Worm (Caenorhabditis elegans): Measurements from ENCODE around the gene clec-137.

clec-137 gene

DNA sequence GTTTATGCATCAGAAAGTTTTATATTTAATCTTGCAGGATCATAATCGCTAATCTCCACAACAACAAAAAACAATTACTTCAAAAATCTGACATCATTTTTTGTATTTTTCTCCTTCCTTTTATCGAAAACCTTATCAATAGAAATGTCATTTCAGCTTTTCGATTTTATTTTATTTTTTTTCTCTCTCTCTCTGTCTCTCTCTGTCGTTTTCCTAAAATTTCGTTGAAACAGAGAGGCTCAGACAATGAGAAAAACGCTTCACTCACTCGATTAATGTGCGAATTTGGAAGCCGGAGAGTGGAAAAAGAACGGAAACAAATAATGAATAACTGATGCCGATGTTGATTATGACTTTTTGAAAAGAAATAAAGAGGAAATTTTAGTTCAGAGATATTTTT lies 13.7 kb downstream of the clec-137 start:
- no peak for TF ChIP-seq nhr-12 (tag; optimal IDR thresholded peaks at IDR 0.05)
- TF ChIP-seq gmeb-1 (tag; optimal IDR thresholded peaks at IDR 0.05) = no peak
- no peak for TF ChIP-seq ztf-4 (tag; optimal IDR thresholded peaks at IDR 0.05)
- peak in 1 of 2 experiments; percentile 28 for TF ChIP-seq lsy-2 (tag; optimal IDR thresholded peaks at IDR 0.05)
- no peak for TF ChIP-seq ama-1 (optimal IDR thresholded peaks at IDR 0.05)
- no peak for TF ChIP-seq nhr-10 (tag; optimal IDR thresholded peaks at IDR 0.05)
- TF ChIP-seq elt-3 (tag; optimal IDR thresholded peaks at IDR 0.05) = no peak
- TF ChIP-seq lin-11 (tag; optimal IDR thresholded peaks at IDR 0.05) = no peak
- no peak for TF ChIP-seq egl-27 (tag; optimal IDR thresholded peaks at IDR 0.05)
- TF ChIP-seq unc-55 (GFP tag; optimal IDR thresholded peaks at IDR 0.05) = peak; percentile 52
- peak; percentile 92 for TF ChIP-seq fos-1 (tag; optimal IDR thresholded peaks at IDR 0.05)
- TF ChIP-seq skn-1 (tag; optimal IDR thresholded peaks at IDR 0.05) = peak; percentile 70
- no peak for TF ChIP-seq blmp-1 (tag; optimal IDR thresholded peaks at IDR 0.05; ENCODE audit: insufficient read depth)
- TF ChIP-seq elt-1 (tag; optimal IDR thresholded peaks at IDR 0.05) = no peak
- TF ChIP-seq aly-2 (tag; optimal IDR thresholded peaks at IDR 0.05) = no peak
- TF ChIP-seq mab-5 (tag; optimal IDR thresholded peaks at IDR 0.05) = no peak
- TF ChIP-seq lin-39 (tag; optimal IDR thresholded peaks at IDR 0.05) = no peak
- peak; percentile 33 for TF ChIP-seq C34F6.9 (tag; optimal IDR thresholded peaks at IDR 0.05)
- no peak for TF ChIP-seq sma-3 (GFP tag; optimal IDR thresholded peaks at IDR 0.05)
- peak; percentile 52 for TF ChIP-seq crh-2 (tag; optimal IDR thresholded peaks at IDR 0.05)
- TF ChIP-seq nhr-77 (tag; optimal IDR thresholded peaks at IDR 0.05) = no peak
- TF ChIP-seq dmd-4 (tag; optimal IDR thresholded peaks at IDR 0.05) = no peak

DNA sequence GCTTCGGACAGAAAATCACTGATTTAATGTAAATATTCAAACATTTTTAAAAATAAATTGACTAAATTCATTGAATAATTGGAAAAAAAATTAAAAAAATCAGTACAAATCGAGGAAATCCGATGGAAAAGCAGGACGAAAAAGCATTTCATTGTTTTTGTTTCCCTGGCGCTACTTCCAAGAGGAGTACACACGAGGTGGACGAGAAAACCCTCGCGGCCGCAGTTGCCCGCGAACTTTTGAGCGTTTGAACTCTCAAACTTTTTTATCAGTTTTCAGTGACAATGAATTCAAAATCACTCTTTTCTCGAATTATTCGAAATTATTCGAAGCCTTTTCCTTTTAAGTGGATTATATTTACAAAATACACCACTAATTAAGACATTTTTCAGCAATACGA lies 14.9 kb downstream of the clec-137 start, which contains the start of gene F35D11.4:
TSS of gene F35D11.4 (plus strand) at position 393 of the 400 bp plus-strand sequence.
- TF ChIP-seq alr-1 (tag; optimal IDR thresholded peaks at IDR 0.05) (no peak), nhr-25 (tag; optimal IDR thresholded peaks at IDR 0.05) (peak; percentile 72), ztf-1 (GFP tag; conservative IDR thresholded peaks at IDR 0.05) (no peak), nhr-237 (tag; optimal IDR thresholded peaks at IDR 0.05) (no peak), egl-27 (tag; optimal IDR thresholded peaks at IDR 0.05) (no peak), dmd-4 (tag; optimal IDR thresholded peaks at IDR 0.05) (no peak), sma-3 (GFP tag; optimal IDR thresholded peaks at IDR 0.05) (peak; percentile 87), ama-1 (optimal IDR thresholded peaks at IDR 0.05) (no peak), crh-2 (tag; optimal IDR thresholded peaks at IDR 0.05) (peak; percentile 68), ztf-11 (tag; optimal IDR thresholded peaks at IDR 0.05) (no peak), fos-1 (tag; optimal IDR thresholded peaks at IDR 0.05) (peak; percentile 72), lin-39 (tag; optimal IDR thresholded peaks at IDR 0.05) (no peak), gmeb-1 (tag; optimal IDR thresholded peaks at IDR 0.05) (peak; percentile 88), nhr-129 (tag; optimal IDR thresholded peaks at IDR 0.05) (peak; percentile 49), lin-13 (GFP tag; optimal IDR thresholded peaks at IDR 0.05) (peak; percentile 54), C34F6.9 (tag; optimal IDR thresholded peaks at IDR 0.05) (peak; percentile 72), elt-1 (tag; optimal IDR thresholded peaks at IDR 0.05) (no peak), nhr-23 (tag; optimal IDR thresholded peaks at IDR 0.05) (no peak), nhr-11 (tag; optimal IDR thresholded peaks at IDR 0.05) (no peak), nhr-12 (tag; optimal IDR thresholded peaks at IDR 0.05) (no peak), sma-9 (GFP tag; optimal IDR thresholded peaks at IDR 0.05) (peak; percentile 78), sma-9 (tag; optimal IDR thresholded peaks at IDR 0.05) (no peak), snpc-4 (tag; optimal IDR thresholded peaks at IDR 0.05) (peak; percentile 58), sem-4 (tag; optimal IDR thresholded peaks at IDR 0.05) (peak; percentile 57), R02D3.7 (tag; optimal IDR thresholded peaks at IDR 0.05) (no peak), mab-5 (tag; optimal IDR thresholded peaks at IDR 0.05) (peak; percentile 6), ceh-16 (tag; optimal IDR thresholded peaks at IDR 0.05) (no peak), elt-3 (tag; optimal IDR thresholded peaks at IDR 0.05) (no peak), nhr-10 (tag; optimal IDR thresholded peaks at IDR 0.05) (no peak), zag-1 (tag; optimal IDR thresholded peaks at IDR 0.05) (no peak), ztf-4 (tag; optimal IDR thresholded peaks at IDR 0.05) (no peak), lsy-2 (tag; optimal IDR thresholded peaks at IDR 0.05) (peak; percentile 42 to 81), ZK546.5 (tag; optimal IDR thresholded peaks at IDR 0.05) (no peak), mbf-1 (tag; optimal IDR thresholded peaks at IDR 0.05) (no peak), F13H6.1 (tag; optimal IDR thresholded peaks at IDR 0.05) (peak; percentile 76), blmp-1 (tag; optimal IDR thresholded peaks at IDR 0.05; ENCODE audit: insufficient read depth) (no peak), unc-39 (tag; optimal IDR thresholded peaks at IDR 0.05) (no peak), unc-55 (GFP tag; optimal IDR thresholded peaks at IDR 0.05) (peak; percentile 80), nhr-6 (tag; optimal IDR thresholded peaks at IDR 0.05) (no peak), peb-1 (tag; optimal IDR thresholded peaks at IDR 0.05) (no peak), nhr-77 (tag; optimal IDR thresholded peaks at IDR 0.05) (no peak), Y55F3AM.14 (GFP tag; optimal IDR thresholded peaks at IDR 0.05) (no peak), skn-1 (tag; optimal IDR thresholded peaks at IDR 0.05) (no peak), unc-62 (GFP tag; optimal IDR thresholded peaks at IDR 0.05) (no peak), nhr-21 (tag; optimal IDR thresholded peaks at IDR 0.05) (peak; percentile 47), mdl-1 (tag; optimal IDR thresholded peaks at IDR 0.05) (no peak), lin-11 (tag; optimal IDR thresholded peaks at IDR 0.05) (peak; percentile 8), aly-2 (tag; optimal IDR thresholded peaks at IDR 0.05) (no peak), ceh-82 (tag; optimal IDR thresholded peaks at IDR 0.05) (no peak)

All from whole organism, L2 larva.